Fruit fly (Drosophila melanogaster): Measurements from ENCODE around the gene CG14605.

The CG14605 gene

dm6 chr3R:7219605-7220004, at the start of gene CG14605:
CG14605 (minus strand) TSS chr3R:7219705.
- TF ChIP-seq fd96Ca (GFP tag; IDR thresholded peaks at IDR 0.05) (no peak), CG12605 (GFP tag; IDR thresholded peaks at IDR 0.05) (no peak), CG4496 (GFP tag; IDR thresholded peaks at IDR 0.05) (no peak), CG17806 (tag; optimal IDR thresholded peaks at IDR 0.05) (no peak), rn (GFP tag; IDR thresholded peaks at IDR 0.05) (no peak), Pif1A (GFP tag; optimal IDR thresholded peaks at IDR 0.05) (no peak), EcR (GFP tag; optimal IDR thresholded peaks at IDR 0.05) (no peak), CG32121 (GFP tag; IDR thresholded peaks at IDR 0.05) (no peak), gl (tag; optimal IDR thresholded peaks at IDR 0.05) (no peak), CG14655 (GFP tag; optimal IDR thresholded peaks at IDR 0.05) (no peak), CG9948 (tag; optimal IDR thresholded peaks at IDR 0.05) (no peak), D1 (tag; optimal IDR thresholded peaks at IDR 0.05) (no peak), CG10348 (GFP tag; IDR thresholded peaks at IDR 0.05) (no peak), CG15710 (tag; optimal IDR thresholded peaks at IDR 0.05) (no peak), CG34367 (tag; optimal IDR thresholded peaks at IDR 0.05) (no peak)

dm6 chr3R:7265567-7266208, 46.2 kb upstream of the CG14605 start, which contains the start of the genes Gld and Syt4:
Gld (minus strand) TSS chr3R:7265703.
Syt4 (plus strand) TSS chr3R:7266065.
- TF ChIP-seq CG10348 (GFP tag; IDR thresholded peaks at IDR 0.05) (no peak), Pif1A (GFP tag; optimal IDR thresholded peaks at IDR 0.05) (no peak), CG8159 (tag; optimal IDR thresholded peaks at IDR 0.05) (no peak), Ets98B (GFP tag; IDR thresholded peaks at IDR 0.05) (no peak), CG15710 (tag; optimal IDR thresholded peaks at IDR 0.05) (no peak), CG34367 (tag; optimal IDR thresholded peaks at IDR 0.05) (no peak), CG14655 (GFP tag; optimal IDR thresholded peaks at IDR 0.05) (no peak), EcR (GFP tag; optimal IDR thresholded peaks at IDR 0.05) (no peak), CG9948 (tag; optimal IDR thresholded peaks at IDR 0.05) (no peak), CG32121 (GFP tag; IDR thresholded peaks at IDR 0.05) (no peak), D1 (tag; optimal IDR thresholded peaks at IDR 0.05) (no peak), CG13204 (GFP tag; optimal IDR thresholded peaks at IDR 0.05) (no peak), CG4496 (GFP tag; IDR thresholded peaks at IDR 0.05) (no peak), rn (GFP tag; IDR thresholded peaks at IDR 0.05) (no peak), CG12605 (GFP tag; IDR thresholded peaks at IDR 0.05) (no peak)

dm6 chr3R:7259554-7259953, 40.0 kb upstream of the CG14605 start:
- TF ChIP-seq gl (tag; optimal IDR thresholded peaks at IDR 0.05), result no peak

dm6 chr3R:7251857-7252256, 32.4 kb upstream of the CG14605 start, which contains the start of gene Obp84a:
Obp84a (minus strand) TSS chr3R:7251957.
- TF ChIP-seq EcR (GFP tag; optimal IDR thresholded peaks at IDR 0.05) (no peak), CG15710 (tag; optimal IDR thresholded peaks at IDR 0.05) (no peak)

dm6 chr3R:7249460-7249859, 30.0 kb upstream of the CG14605 start, which contains the start of the genes CG1227 and Dtwd2:
CG1227 (minus strand) TSS chr3R:7249738.
Dtwd2 (plus strand) TSS chr3R:7249795.
- TF ChIP-seq CG8159 (tag; optimal IDR thresholded peaks at IDR 0.05), result peak; percentile 97
- peak; percentile 94 for TF ChIP-seq rn (GFP tag; IDR thresholded peaks at IDR 0.05)
- peak; percentile 98 for TF ChIP-seq CG15710 (tag; optimal IDR thresholded peaks at IDR 0.05)
- peak; percentile 96 for TF ChIP-seq CG17806 (tag; optimal IDR thresholded peaks at IDR 0.05)
- peak; percentile 98 for TF ChIP-seq Ets98B (GFP tag; IDR thresholded peaks at IDR 0.05)
- TF ChIP-seq gl (tag; optimal IDR thresholded peaks at IDR 0.05), result peak; percentile 87
- peak; percentile 98 for TF ChIP-seq CG12605 (GFP tag; IDR thresholded peaks at IDR 0.05)
- TF ChIP-seq CG34367 (tag; optimal IDR thresholded peaks at IDR 0.05), result peak; percentile 96
- peak; percentile 94 for TF ChIP-seq Snoo (tag; optimal IDR thresholded peaks at IDR 0.05)
- peak; percentile 97 for TF ChIP-seq CG8301 (tag; optimal IDR thresholded peaks at IDR 0.05)
- peak; percentile 97 for TF ChIP-seq CG32121 (GFP tag; IDR thresholded peaks at IDR 0.05)
- TF ChIP-seq CG10348 (GFP tag; IDR thresholded peaks at IDR 0.05), result peak; percentile 71; the same call in 1 of the 2 replicates
- peak; percentile 92 for TF ChIP-seq Pif1B (GFP tag; optimal IDR thresholded peaks at IDR 0.05)
- peak; percentile 94 for TF ChIP-seq CG14655 (GFP tag; optimal IDR thresholded peaks at IDR 0.05)
- no peak for TF ChIP-seq CG13204 (GFP tag; optimal IDR thresholded peaks at IDR 0.05)
- peak; percentile 96 for TF ChIP-seq D1 (tag; optimal IDR thresholded peaks at IDR 0.05)
- TF ChIP-seq CG4496 (GFP tag; IDR thresholded peaks at IDR 0.05), result peak; percentile 97
- peak; percentile 83 for TF ChIP-seq fd96Ca (GFP tag; IDR thresholded peaks at IDR 0.05)
- peak; percentile 93 for TF ChIP-seq Pif1A (GFP tag; optimal IDR thresholded peaks at IDR 0.05)
- peak; percentile 94 for TF ChIP-seq CG9948 (tag; optimal IDR thresholded peaks at IDR 0.05)
- TF ChIP-seq EcR (GFP tag; optimal IDR thresholded peaks at IDR 0.05), result no peak

dm6 chr3R:7246889-7247288, 27.4 kb upstream of the CG14605 start, which contains the start of the genes Noc3 and CG10053:
Noc3 (minus strand) TSS chr3R:7246969.
CG10053 (plus strand) TSS chr3R:7247090.
- TF ChIP-seq fd96Ca (GFP tag; IDR thresholded peaks at IDR 0.05) (no peak), D1 (tag; optimal IDR thresholded peaks at IDR 0.05) (no peak), CG32121 (GFP tag; IDR thresholded peaks at IDR 0.05) (no peak), Pif1A (GFP tag; optimal IDR thresholded peaks at IDR 0.05) (no peak), EcR (GFP tag; optimal IDR thresholded peaks at IDR 0.05) (no peak), Pif1B (GFP tag; optimal IDR thresholded peaks at IDR 0.05) (no peak), CG8301 (tag; optimal IDR thresholded peaks at IDR 0.05) (no peak), CG8159 (tag; optimal IDR thresholded peaks at IDR 0.05) (no peak), CG9948 (tag; optimal IDR thresholded peaks at IDR 0.05) (no peak), CG34367 (tag; optimal IDR thresholded peaks at IDR 0.05) (no peak), CG17806 (tag; optimal IDR thresholded peaks at IDR 0.05) (no peak), rn (GFP tag; IDR thresholded peaks at IDR 0.05) (no peak), CG15710 (tag; optimal IDR thresholded peaks at IDR 0.05) (no peak), CG4496 (GFP tag; IDR thresholded peaks at IDR 0.05) (no peak)
